Worm (Caenorhabditis elegans): ENCODE measurements around the gene Y39G8B.2.

Gene Y39G8B.2

DNA sequence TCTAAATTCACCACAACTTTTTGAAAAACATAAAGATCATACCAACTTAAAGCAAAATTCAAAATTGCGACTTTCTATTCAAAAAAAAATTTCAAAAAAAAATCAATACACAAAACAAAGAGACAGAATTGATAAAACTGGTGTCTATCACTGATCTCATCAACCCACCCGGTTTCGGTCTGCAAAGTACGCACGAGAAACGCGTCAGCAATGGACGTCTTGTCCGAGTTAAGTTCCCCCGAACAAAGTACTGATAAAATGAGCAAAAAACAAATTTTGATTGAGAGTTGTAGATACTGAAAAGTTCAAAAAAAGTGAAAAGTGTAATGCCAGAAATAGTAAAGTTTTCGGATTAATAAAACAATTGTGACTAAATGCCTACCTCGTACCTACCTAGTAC, 17.7 kb downstream of the Y39G8B.2 start:
- no peak for TF ChIP-seq unc-62 (GFP tag; optimal IDR thresholded peaks at IDR 0.05)

DNA sequence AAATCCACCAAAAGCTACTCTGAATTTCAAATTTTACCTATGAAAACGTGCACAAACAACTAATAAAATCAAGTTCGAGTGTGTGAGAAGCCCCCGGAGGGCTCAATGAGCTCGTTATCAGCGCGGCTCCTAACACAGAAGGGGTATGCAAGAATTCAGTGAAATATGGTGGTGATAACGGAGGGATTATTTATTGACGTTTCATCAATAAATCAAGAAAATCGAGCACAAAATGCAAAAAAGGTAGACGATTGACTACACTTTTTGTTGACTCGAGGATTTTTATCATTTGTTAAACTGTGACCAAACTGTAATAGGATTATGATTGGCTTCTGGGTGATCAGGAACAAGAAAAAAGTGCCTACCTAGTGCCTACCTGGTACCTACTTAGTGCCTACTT, 18.6 kb downstream of the Y39G8B.2 start, which contains the start of gene zip-3:
TSS of gene zip-3 (minus strand) at position 21 of the 400 bp plus-strand sequence.
- no peak for TF ChIP-seq unc-62 (GFP tag; optimal IDR thresholded peaks at IDR 0.05)

DNA sequence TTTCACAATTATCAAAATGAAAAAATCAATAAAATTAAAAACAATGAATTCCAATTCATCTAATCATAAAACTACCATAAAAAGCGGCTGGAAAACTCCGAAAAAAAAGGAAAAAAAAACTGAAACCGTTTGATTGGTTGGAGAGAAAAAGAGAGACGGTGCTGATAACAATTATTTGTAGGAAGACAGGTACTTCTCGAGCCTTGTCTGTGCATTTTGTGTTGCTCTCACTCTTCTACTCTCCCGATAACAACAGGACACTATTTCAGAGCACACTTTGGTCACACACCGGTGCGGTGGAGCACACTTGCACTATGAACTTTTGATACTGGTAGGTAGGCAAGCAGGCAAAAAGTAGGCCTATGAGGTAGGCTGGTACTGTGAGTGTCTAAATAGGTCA, 19.5 kb downstream of the Y39G8B.2 start:
- TF ChIP-seq unc-62 (GFP tag; optimal IDR thresholded peaks at IDR 0.05) = no peak

DNA sequence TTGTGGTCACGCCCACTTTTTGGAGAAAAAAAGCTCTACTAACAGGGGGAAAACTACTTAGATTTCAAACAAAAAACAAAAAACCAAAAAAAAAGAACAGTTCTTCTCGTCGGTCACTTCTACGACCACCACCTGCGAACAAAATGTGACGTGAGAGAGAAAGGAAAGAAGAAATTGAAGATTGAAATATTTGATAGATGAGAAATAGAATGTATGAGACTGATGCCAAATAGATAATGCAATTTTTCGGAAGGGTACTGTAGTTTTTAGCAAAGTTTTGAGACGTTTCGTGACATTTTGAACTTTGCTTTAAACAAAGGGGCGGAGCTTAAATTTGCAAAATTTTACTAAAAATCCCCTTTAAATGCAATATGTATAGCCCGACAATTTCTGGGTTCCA, 21.0 kb downstream of the Y39G8B.2 start:
- TF ChIP-seq unc-62 (GFP tag; optimal IDR thresholded peaks at IDR 0.05) = no peak

DNA sequence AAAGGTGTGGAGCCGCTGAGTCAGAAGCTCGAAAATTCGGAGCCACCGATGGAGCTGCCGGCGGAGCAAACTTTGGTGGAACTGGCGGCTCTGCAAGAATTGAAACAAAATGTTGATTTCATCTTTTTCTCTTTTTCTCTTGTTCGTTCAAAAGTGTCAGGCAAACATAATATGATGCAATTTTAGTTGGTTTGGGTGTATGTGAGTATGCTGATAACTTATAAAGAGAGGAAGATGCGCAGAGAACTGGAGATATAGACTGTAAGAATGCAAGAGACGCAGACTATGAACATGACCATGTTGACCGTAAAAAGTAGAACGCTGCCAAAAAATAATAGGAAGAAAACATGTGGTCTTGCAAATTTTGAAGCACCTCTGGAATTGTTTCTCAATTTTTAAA, 21.9 kb downstream of the Y39G8B.2 start:
- TF ChIP-seq unc-62 (GFP tag; optimal IDR thresholded peaks at IDR 0.05) = no peak

DNA sequence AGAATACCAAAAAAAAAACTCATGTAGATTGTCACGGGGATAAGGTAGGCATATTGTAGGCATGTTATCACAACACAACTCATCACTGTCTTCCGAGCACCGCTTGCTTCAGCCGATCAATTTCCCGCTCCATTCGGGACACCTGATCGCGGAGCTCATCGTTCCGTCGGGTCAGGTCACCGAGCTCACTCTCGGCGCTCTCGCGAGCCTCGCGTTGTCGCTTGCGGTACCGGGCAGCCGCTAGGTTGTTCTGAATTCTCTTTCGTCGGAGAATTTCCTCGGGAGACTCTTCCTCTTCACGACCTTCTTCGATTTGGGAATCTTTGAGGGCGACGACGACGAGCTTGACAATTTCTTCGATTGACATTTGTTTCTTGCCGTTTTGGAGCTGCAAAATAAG, 24.0 kb downstream of the Y39G8B.2 start:
- no peak for TF ChIP-seq unc-62 (GFP tag; optimal IDR thresholded peaks at IDR 0.05)

DNA sequence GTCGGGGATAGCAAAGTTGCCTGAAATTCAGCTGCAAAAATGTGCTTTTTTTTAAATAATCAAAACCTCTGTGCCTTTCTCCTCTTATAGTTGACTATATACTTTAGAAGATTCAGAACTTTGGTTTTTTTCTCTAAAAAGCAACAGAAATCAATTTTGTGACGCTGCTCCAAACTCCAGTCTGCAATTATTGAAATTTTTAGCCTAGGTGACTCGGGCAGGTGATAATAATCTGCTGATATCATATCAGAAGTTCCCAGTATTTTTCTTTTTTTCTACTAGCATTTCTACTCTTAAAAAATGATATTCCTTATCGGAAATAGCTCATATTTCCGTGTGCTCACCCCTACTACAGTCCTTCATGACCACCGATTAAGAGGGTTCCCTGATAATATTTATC, 26.7 kb downstream of the Y39G8B.2 start, which contains the start of gene sre-44:
TSS of gene sre-44 (plus strand) at position 301 of the 400 bp plus-strand sequence.
- TF ChIP-seq unc-62 (GFP tag; optimal IDR thresholded peaks at IDR 0.05) = no peak

DNA sequence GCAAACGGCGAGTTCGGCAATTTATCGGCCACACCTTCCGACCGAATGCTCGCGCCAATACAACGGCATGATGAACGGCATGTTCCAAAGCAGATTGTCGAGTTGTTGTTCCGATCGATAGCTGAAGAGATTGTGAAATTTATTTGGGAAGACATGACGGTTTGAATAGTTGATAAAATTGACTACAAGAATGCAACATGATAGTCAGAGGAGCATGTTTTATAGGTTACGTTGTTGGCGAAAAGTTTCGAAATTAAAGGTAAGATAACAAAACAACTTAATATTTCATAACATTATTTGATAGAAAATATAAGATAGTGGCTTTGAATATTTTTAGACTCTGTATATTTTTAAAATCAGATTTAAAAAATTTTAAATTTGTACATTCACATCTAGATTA, 30.5 kb downstream of the Y39G8B.2 start:
- no peak for TF ChIP-seq unc-62 (GFP tag; optimal IDR thresholded peaks at IDR 0.05)

DNA sequence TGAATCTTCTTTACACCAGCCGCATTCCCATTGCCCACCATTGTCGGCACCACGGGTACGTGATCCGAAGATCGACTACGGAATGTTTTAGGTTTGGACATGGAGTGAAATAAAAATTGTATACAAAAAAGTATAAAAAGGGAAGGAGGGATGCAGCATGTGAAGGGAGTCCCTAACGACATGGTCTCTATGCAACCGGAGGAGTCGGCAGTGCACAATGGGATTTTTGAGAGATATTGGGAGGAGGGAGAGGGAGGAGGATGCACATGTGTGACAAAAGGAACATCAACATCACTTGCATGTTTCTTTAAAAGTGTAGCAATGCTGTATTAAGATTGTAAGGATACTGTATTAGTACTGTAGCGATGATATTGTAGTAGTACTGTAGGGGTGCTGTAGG, 36.5 kb downstream of the Y39G8B.2 start, which contains the start of gene W07G1.1:
TSS of gene W07G1.1 (minus strand) at position 101 of the 400 bp plus-strand sequence.
- no peak for TF ChIP-seq unc-62 (GFP tag; optimal IDR thresholded peaks at IDR 0.05)

DNA sequence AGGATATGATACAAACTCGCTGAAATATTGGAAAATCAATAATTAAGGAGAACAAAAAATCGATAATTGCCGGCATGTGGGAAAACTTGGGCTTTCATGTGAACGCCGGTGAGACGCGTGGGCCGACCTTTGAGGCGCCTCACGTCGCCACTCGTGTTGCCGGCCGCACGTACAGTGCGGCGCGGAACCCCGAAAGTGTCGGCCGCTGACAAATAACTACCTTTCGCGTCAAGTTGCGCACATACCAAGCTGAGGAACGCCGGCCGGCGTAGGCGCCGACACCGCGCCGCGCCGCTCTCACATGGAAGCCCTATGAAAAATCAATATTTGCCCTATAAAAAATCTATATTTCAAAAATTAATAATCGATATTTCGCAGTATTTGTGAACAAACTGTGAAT, 37.7 kb downstream of the Y39G8B.2 start:
- no peak for TF ChIP-seq unc-62 (GFP tag; optimal IDR thresholded peaks at IDR 0.05)

DNA sequence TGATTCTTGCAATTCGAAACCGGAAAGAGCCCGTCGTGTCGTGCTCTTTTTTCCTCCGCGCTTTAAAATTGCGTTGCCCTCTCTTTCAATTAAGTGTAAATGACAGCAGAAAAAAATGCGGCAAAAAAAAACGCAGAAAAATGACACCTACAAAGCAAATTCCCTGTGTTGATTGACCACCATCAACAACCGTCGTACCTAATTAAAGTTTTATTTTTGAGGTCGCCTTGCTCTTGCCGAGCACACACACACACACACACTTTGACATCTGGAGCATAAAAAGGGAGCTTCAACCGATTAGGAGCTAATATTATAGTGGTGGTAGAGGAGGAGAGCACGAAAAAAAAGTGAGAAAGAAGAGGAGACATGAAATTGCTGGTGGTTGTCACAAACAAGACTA, 40.1 kb downstream of the Y39G8B.2 start:
- no peak for TF ChIP-seq unc-62 (GFP tag; optimal IDR thresholded peaks at IDR 0.05)

DNA sequence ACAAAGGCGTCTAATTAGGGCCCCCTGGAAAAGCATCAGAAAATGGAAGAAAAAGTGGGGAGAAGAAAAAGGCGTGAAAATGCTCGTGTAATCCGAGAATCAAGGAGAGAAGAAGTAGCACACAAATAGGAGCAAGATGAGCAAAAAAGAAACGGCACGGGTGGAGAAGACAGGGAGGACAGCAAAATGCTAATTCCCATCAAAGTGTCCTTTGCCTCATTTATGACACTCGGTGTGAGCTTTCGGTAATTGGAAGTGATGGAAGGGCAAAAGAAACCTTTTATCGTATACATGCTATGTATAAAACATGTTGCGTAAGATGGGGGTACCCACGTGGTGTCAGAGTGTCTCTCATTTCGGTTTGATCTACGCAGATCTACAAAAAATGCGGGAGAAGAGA, 42.5 kb downstream of the Y39G8B.2 start:
- no peak for TF ChIP-seq unc-62 (GFP tag; optimal IDR thresholded peaks at IDR 0.05)

DNA sequence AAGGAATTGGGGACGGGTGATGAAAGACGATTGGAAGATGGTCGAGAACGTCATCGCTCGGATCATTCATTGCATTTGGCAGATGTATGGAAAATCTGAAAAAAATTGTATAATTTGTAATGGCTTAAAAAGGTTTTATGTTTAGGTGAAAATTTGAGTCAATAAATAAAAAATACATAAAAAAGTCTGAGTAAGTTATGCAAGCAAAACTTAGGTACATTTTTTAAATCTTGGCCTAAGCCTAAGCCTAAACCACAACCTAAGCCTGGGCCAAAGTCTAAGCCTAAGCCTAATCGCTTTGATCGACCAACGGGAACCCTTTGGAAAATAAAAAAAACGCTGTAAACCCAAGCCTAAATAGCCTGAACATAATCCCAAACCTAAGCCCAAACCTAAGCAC, 44.1 kb downstream of the Y39G8B.2 start, which contains the start of gene hot-3:
TSS of gene hot-3 (minus strand) at position 101 of the 400 bp plus-strand sequence.
- no peak for TF ChIP-seq unc-62 (GFP tag; optimal IDR thresholded peaks at IDR 0.05)

DNA sequence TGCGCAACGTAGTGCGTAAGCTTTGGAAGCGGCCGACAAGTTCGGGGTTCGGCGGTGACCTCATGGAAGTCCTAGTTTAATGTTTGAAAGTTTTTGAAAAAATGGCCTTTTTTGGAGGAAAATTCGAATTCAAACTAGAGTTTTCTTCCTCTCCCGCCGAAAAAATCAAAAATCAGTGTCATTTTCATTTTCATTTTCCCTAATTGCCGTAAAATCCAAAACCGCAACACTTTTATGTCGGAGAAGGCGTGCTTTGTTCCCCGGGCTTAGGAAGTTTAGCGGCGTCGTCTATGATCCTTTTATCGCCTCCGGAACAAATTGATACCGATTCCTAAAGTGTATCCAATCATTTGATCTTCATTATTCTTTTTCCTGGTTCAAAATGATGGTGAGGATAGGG, 51.1 kb downstream of the Y39G8B.2 start, which contains the start of gene mltn-5:
TSS of gene mltn-5 (plus strand) at position 301 of the 400 bp plus-strand sequence.
- no peak for TF ChIP-seq unc-62 (GFP tag; optimal IDR thresholded peaks at IDR 0.05)

Data from whole organism, dauer.